Worm (Caenorhabditis elegans): ENCODE data around the gene sorf-2.
A peak's percentile ranks its signal among the peaks of the same experiment; 100 is the strongest.

The sorf-2 gene

DNA sequence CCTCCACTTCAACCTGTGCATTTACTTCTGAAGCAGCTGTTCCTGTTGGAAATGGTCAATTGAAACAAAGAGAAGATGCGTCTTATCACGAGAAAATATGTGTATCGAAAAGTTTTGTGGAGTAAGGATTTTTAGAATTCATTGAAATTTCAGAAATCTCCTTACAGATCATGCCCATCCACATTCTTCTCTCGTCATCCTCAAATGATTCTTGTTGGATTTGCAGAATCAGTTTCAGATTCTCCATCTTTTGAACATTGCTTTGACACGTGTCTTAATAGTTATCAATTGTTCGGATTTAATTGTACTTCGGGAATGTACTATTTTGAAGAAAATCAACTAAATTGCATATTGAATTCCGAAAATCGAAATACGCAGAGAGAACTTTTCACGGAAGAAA lies 22.4 kb upstream of the sorf-2 start:
- no peak for TF ChIP-seq K09A11.1 (tag; optimal IDR thresholded peaks at IDR 0.05; ENCODE audit: insufficient read depth)
- no peak for TF ChIP-seq mec-3 (tag; optimal IDR thresholded peaks at IDR 0.05; ENCODE audit: borderline replicate concordance)
- no peak for TF ChIP-seq madf-2 (tag; optimal IDR thresholded peaks at IDR 0.05)
- TF ChIP-seq ttx-3 (tag; optimal IDR thresholded peaks at IDR 0.05): no peak
- TF ChIP-seq pha-2 (tag; optimal IDR thresholded peaks at IDR 0.05): no peak
- TF ChIP-seq gmeb-2 (tag; optimal IDR thresholded peaks at IDR 0.05): no peak
- TF ChIP-seq npax-4 (tag; optimal IDR thresholded peaks at IDR 0.05): no peak
- no peak for TF ChIP-seq syd-9 (tag; optimal IDR thresholded peaks at IDR 0.05)
- TF ChIP-seq tbx-7 (tag; optimal IDR thresholded peaks at IDR 0.05): no peak

DNA sequence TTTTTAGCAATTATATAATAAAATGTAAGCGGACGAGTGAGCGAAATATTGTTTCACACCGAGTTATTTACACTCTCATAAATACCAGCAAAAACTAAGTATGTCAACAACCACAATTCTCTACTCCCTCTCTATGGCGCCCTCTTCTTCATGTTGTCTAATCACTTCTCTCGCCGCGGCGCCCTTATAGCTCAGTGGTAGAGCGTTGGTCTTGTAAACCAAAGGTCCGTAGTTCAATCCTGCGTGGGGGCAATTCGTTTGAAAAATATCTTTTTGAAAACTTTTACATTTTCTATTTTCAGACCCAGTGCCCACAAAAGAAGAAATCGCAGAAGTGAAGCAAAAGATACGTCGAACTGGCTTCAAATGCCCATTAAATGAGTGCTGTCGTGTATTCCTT lies 20.7 kb upstream of the sorf-2 start:
- peak; percentile 72 for TF ChIP-seq ztf-16 (tag; optimal IDR thresholded peaks at IDR 0.05)
- peak; percentile 59 for TF ChIP-seq C08G9.2 (tag; optimal IDR thresholded peaks at IDR 0.05)
- TF ChIP-seq pax-1 (tag; optimal IDR thresholded peaks at IDR 0.05): no peak
- TF ChIP-seq hlh-6 (tag; optimal IDR thresholded peaks at IDR 0.05): peak; percentile 54
- TF ChIP-seq ceh-22 (tag; optimal IDR thresholded peaks at IDR 0.05): no peak
- TF ChIP-seq hlh-15 (tag; optimal IDR thresholded peaks at IDR 0.05): peak; percentile 20
- TF ChIP-seq ceh-18 (tag; optimal IDR thresholded peaks at IDR 0.05): peak; percentile 67
- no peak for TF ChIP-seq odd-2 (tag; optimal IDR thresholded peaks at IDR 0.05)
- TF ChIP-seq sdc-2 (tag; optimal IDR thresholded peaks at IDR 0.05): peak; percentile 54
- TF ChIP-seq ceh-6 (GFP tag; optimal IDR thresholded peaks at IDR 0.05): peak; percentile 38
- TF ChIP-seq che-1 (tag; optimal IDR thresholded peaks at IDR 0.05): peak; percentile 73
- TF ChIP-seq nhr-11 (tag; optimal IDR thresholded peaks at IDR 0.05): no peak
- no peak for TF ChIP-seq pros-1 (tag; optimal IDR thresholded peaks at IDR 0.05)
- no peak for TF ChIP-seq K09A11.1 (tag; optimal IDR thresholded peaks at IDR 0.05; ENCODE audit: insufficient read depth)
- peak; percentile 44 for TF ChIP-seq npax-4 (tag; optimal IDR thresholded peaks at IDR 0.05)
- peak; percentile 73 for TF ChIP-seq ets-4 (tag; optimal IDR thresholded peaks at IDR 0.05)
- TF ChIP-seq nfya-1 (tag; optimal IDR thresholded peaks at IDR 0.05): no peak
- TF ChIP-seq ahr-1 (tag; optimal IDR thresholded peaks at IDR 0.05): peak; percentile 5
- no peak for TF ChIP-seq ama-1 (optimal IDR thresholded peaks at IDR 0.05)
- peak; percentile 52 for TF ChIP-seq tbx-2 (tag; optimal IDR thresholded peaks at IDR 0.05)
- TF ChIP-seq lim-6 (tag; optimal IDR thresholded peaks at IDR 0.05): no peak
- TF ChIP-seq ceh-9 (tag; optimal IDR thresholded peaks at IDR 0.05): peak; percentile 53
- TF ChIP-seq ceh-30 (tag; optimal IDR thresholded peaks at IDR 0.05): no peak
- TF ChIP-seq hlh-13 (GFP tag; optimal IDR thresholded peaks at IDR 0.05): peak; percentile 70
- peak; percentile 30 for TF ChIP-seq pag-3 (tag; optimal IDR thresholded peaks at IDR 0.05; ENCODE audit: borderline replicate concordance)
- TF ChIP-seq rnt-1 (tag; optimal IDR thresholded peaks at IDR 0.05): peak; percentile 44
- peak; percentile 76 for TF ChIP-seq K02D7.2 (tag; optimal IDR thresholded peaks at IDR 0.05)
- peak; percentile 34 for TF ChIP-seq ceh-31 (tag; optimal IDR thresholded peaks at IDR 0.05)
- TF ChIP-seq unc-55 (GFP tag; optimal IDR thresholded peaks at IDR 0.05): no peak
- TF ChIP-seq sox-4 (tag; optimal IDR thresholded peaks at IDR 0.05): peak; percentile 79
- TF ChIP-seq elt-2 (tag; optimal IDR thresholded peaks at IDR 0.05): peak; percentile 50
- TF ChIP-seq nhr-232 (tag; optimal IDR thresholded peaks at IDR 0.05): peak; percentile 59
- TF ChIP-seq fkh-10 (GFP tag; optimal IDR thresholded peaks at IDR 0.05): no peak
- no peak for TF ChIP-seq eyg-1 (tag; optimal IDR thresholded peaks at IDR 0.05)
- TF ChIP-seq fax-1 (tag; optimal IDR thresholded peaks at IDR 0.05): peak; percentile 69
- TF ChIP-seq ceh-2 (tag; optimal IDR thresholded peaks at IDR 0.05): peak; percentile 46
- no peak for TF ChIP-seq pha-4 (tag; optimal IDR thresholded peaks at IDR 0.05)
- peak; percentile 75 for TF ChIP-seq pqm-1 (tag; optimal IDR thresholded peaks at IDR 0.05)
- TF ChIP-seq hlh-30 (tag; optimal IDR thresholded peaks at IDR 0.05; ENCODE audit: insufficient read depth): no peak
- TF ChIP-seq ceh-45 (GFP tag; IDR thresholded peaks at IDR 0.05): peak; percentile 85
- peak; percentile 59 for TF ChIP-seq dve-1 (tag; optimal IDR thresholded peaks at IDR 0.05)
- peak; percentile 40 for TF ChIP-seq unc-86 (tag; optimal IDR thresholded peaks at IDR 0.05)
- no peak for TF ChIP-seq mec-3 (tag; optimal IDR thresholded peaks at IDR 0.05; ENCODE audit: borderline replicate concordance)
- TF ChIP-seq pat-9 (tag; optimal IDR thresholded peaks at IDR 0.05): peak; percentile 61
- TF ChIP-seq hlh-8 (tag; optimal IDR thresholded peaks at IDR 0.05): no peak
